Worm (Caenorhabditis elegans): ENCODE measurements around the gene T01G6.10.

- TF ChIP-seq mab-5 (tag; optimal IDR thresholded peaks at IDR 0.05), result no peak
- no peak for TF ChIP-seq snpc-4 (tag; optimal IDR thresholded peaks at IDR 0.05)
- TF ChIP-seq mdl-1 (tag; optimal IDR thresholded peaks at IDR 0.05), result no peak
- TF ChIP-seq elt-1 (tag; optimal IDR thresholded peaks at IDR 0.05), result no peak
- TF ChIP-seq ama-1 (optimal IDR thresholded peaks at IDR 0.05), result no peak
- TF ChIP-seq ceh-82 (tag; optimal IDR thresholded peaks at IDR 0.05), result no peak
- no peak for TF ChIP-seq ztf-4 (tag; optimal IDR thresholded peaks at IDR 0.05)
- no peak for TF ChIP-seq fos-1 (tag; optimal IDR thresholded peaks at IDR 0.05)
- TF ChIP-seq zag-1 (tag; optimal IDR thresholded peaks at IDR 0.05), result no peak
- no peak for TF ChIP-seq nhr-129 (tag; optimal IDR thresholded peaks at IDR 0.05)
- no peak for TF ChIP-seq ztf-11 (tag; optimal IDR thresholded peaks at IDR 0.05)
Measured at ce11 chrV:484285-484890, 18.6 kb downstream of the T01G6.10 start, which contains the start of gene nhr-212.

Measured in whole organism, L2 larva.